Fruit fly (Drosophila melanogaster) whole organism, embryonic: ENCODE measurements around the gene CG6094.

Source experiments
- B-H2 ChIP-seq: fragments of 200-800 bp; sonication (Bioruptor generic); optimal IDR thresholded peaks from 2 replicates; lab custom pipeline; 2018; ENCODE audit warnings: missing biosample characterization, mild to moderate bottlenecking, missing genetic modification characterization
- CG10209 ChIP-seq: fragments of 200-800 bp; sonication (Bioruptor generic); optimal IDR thresholded peaks from 3 replicates; lab custom pipeline; 2017; ENCODE audit warnings: missing biosample characterization, mild to moderate bottlenecking, missing genetic modification characterization, missing genetic modification reagents
- CG1024 ChIP-seq: fragments of 200-800 bp; sonication (Bioruptor generic); IDR thresholded peaks from 2 replicates; pipeline ENCODE4 v1.3.6; 2022; ENCODE audit warnings: missing biosample characterization, missing genetic modification characterization
- CG10274 ChIP-seq: fragments of 200-800 bp; sonication (Bioruptor generic); optimal IDR thresholded peaks from 3 replicates; lab custom pipeline; 2017; ENCODE audit warnings: missing biosample characterization, mild to moderate bottlenecking, missing genetic modification characterization
- CG11695 ChIP-seq: fragments of 200-800 bp; sonication (Bioruptor generic); IDR thresholded peaks from 3 replicates; pipeline ENCODE4 v1.3.6; 2022; ENCODE audit warnings: missing biosample characterization, missing genetic modification characterization
- CG12104 ChIP-seq: fragments of 200-800 bp; sonication (Bioruptor generic); optimal IDR thresholded peaks from 3 replicates; lab custom pipeline; 2016; ENCODE audit warnings: missing biosample characterization, missing genetic modification characterization
- CG13287 ChIP-seq: fragments of 200-800 bp; sonication (Bioruptor generic); IDR thresholded peaks from 2 replicates; pipeline ENCODE4 v1.3.6; 2022; ENCODE audit warnings: missing biosample characterization, missing genetic modification characterization; ENCODE audit not compliant: partially characterized antibody
- CG30431 ChIP-seq: fragments of 200-800 bp; sonication (Bioruptor generic); optimal IDR thresholded peaks from 2 replicates; lab custom pipeline; 2017; ENCODE audit warnings: missing biosample characterization, missing genetic modification characterization
- CG3065 ChIP-seq: fragments of 200-800 bp; sonication (Bioruptor generic); optimal IDR thresholded peaks from 2 replicates; lab custom pipeline; 2016; ENCODE audit warnings: missing biosample characterization, missing genetic modification characterization
- CG33213 ChIP-seq: fragments of 200-800 bp; sonication (Bioruptor generic); optimal IDR thresholded peaks from 3 replicates; lab custom pipeline; 2016; ENCODE audit warnings: missing biosample characterization, missing genetic modification characterization
- CG5953 ChIP-seq: fragments of 200-800 bp; sonication (Bioruptor generic); IDR thresholded peaks from 2 replicates; pipeline ENCODE4 v1.3.6; 2022; ENCODE audit warnings: missing biosample characterization, missing genetic modification characterization
- CG7839 ChIP-seq: fragments of 200-800 bp; sonication (Bioruptor generic); optimal IDR thresholded peaks from 3 replicates; lab custom pipeline; 2018; ENCODE audit warnings: missing biosample characterization, mild to moderate bottlenecking, missing genetic modification characterization, moderate library complexity
- CG9215 ChIP-seq: fragments of 200-800 bp; sonication (Bioruptor generic); IDR thresholded peaks from 2 replicates; pipeline ENCODE4 v1.3.6; 2022; ENCODE audit warnings: missing biosample characterization, missing genetic modification characterization
- CG9437 ChIP-seq: fragments of 200-800 bp; sonication (Bioruptor generic); optimal IDR thresholded peaks from 2 replicates; lab custom pipeline; 2018; ENCODE audit warnings: missing biosample characterization, mild to moderate bottlenecking, missing genetic modification characterization
- CG9932 ChIP-seq: fragments of 200-800 bp; sonication (Bioruptor generic); IDR thresholded peaks from 2 replicates; pipeline ENCODE4 v1.3.6; 2022; ENCODE audit warnings: missing biosample characterization, missing genetic modification characterization
- CoRest ChIP-seq: fragments of 200-800 bp; sonication (Bioruptor generic); optimal IDR thresholded peaks from 3 replicates; lab custom pipeline; 2018; ENCODE audit warnings: missing biosample characterization, mild to moderate bottlenecking, missing genetic modification characterization, moderate library complexity
- Deaf1 ChIP-seq: fragments of 200-800 bp; optimal IDR thresholded peaks from 3 replicates; lab custom pipeline; 2019; ENCODE audit warnings: missing biosample characterization, mild to moderate bottlenecking, missing genetic modification characterization, moderate library complexity
- Eip74EF ChIP-seq, 2 experiments: fragments of 200-800 bp in 1 of 2; fragments of >200 bp in 1 of 2; sonication (Bioruptor generic) in 1 of 2; optimal IDR thresholded peaks; 2 replicates each; lab custom pipeline; 2017 to 2019; ENCODE audit warnings: missing biosample characterization in 2 of 2, missing genetic modification characterization in 2 of 2, mild to moderate bottlenecking in 1 of 2, moderate library complexity in 1 of 2
- Elba2 ChIP-seq: fragments of 200-800 bp; sonication (Bioruptor generic); optimal IDR thresholded peaks from 3 replicates; lab custom pipeline; 2016; ENCODE audit warnings: missing biosample characterization, missing genetic modification characterization
- HmgD ChIP-seq: fragments of 200-800 bp; sonication (Bioruptor generic); optimal IDR thresholded peaks from 3 replicates; lab custom pipeline; 2016; ENCODE audit warnings: missing biosample characterization, missing genetic modification characterization
- Hmr ChIP-seq: fragments of 200-800 bp; sonication (Bioruptor generic); optimal IDR thresholded peaks from 3 replicates; lab custom pipeline; 2017; ENCODE audit warnings: mild to moderate bottlenecking, missing biosample characterization, missing genetic modification reagents, missing genetic modification characterization
- MBD-R2 ChIP-seq: fragments of 200-800 bp; sonication (Bioruptor generic); IDR thresholded peaks from 2 replicates; pipeline ENCODE4 v1.3.6; 2022; ENCODE audit warnings: missing biosample characterization, missing genetic modification characterization
- Mad ChIP-seq: fragments of 200-800 bp; sonication (Bioruptor generic); optimal IDR thresholded peaks from 2 replicates; lab custom pipeline; 2016; ENCODE audit warnings: missing biosample characterization, missing genetic modification characterization
- Nf-YC ChIP-seq: fragments of 200-800 bp; optimal IDR thresholded peaks from 3 replicates; lab custom pipeline; 2019; ENCODE audit warnings: missing biosample characterization, mild to moderate bottlenecking, missing genetic modification characterization, moderate library complexity
- Oaz ChIP-seq: fragments of 200-800 bp; sonication (Bioruptor generic); IDR thresholded peaks from 2 replicates; pipeline ENCODE4 v1.3.6; 2022; ENCODE audit warnings: missing biosample characterization, missing genetic modification characterization
- Ptx1 ChIP-seq: fragments of 200-800 bp; sonication (Bioruptor generic); IDR thresholded peaks from 2 replicates; pipeline ENCODE4 v1.3.6; 2022; ENCODE audit warnings: missing biosample characterization, missing genetic modification characterization
- Scr ChIP-seq: fragments of 200-800 bp; sonication (Bioruptor generic); IDR thresholded peaks from 2 replicates; pipeline ENCODE4 v1.3.6; 2022; ENCODE audit warnings: missing biosample characterization, missing genetic modification characterization; ENCODE audit not compliant: partially characterized antibody
- Six4 ChIP-seq: fragments of 200-800 bp; sonication (Bioruptor generic); optimal IDR thresholded peaks from 2 replicates; lab custom pipeline; 2016; ENCODE audit warnings: missing biosample characterization, missing genetic modification characterization
- Ssrp ChIP-seq: fragments of 200-800 bp; sonication (Bioruptor generic); optimal IDR thresholded peaks from 2 replicates; lab custom pipeline; 2018; ENCODE audit warnings: missing biosample characterization, mild to moderate bottlenecking, missing genetic modification characterization, moderate library complexity
- TFAM ChIP-seq: fragments of 200-800 bp; sonication (Bioruptor generic); optimal IDR thresholded peaks from 2 replicates; lab custom pipeline; 2017; ENCODE audit warnings: missing biosample characterization, missing genetic modification characterization, inconsistent platforms
- Trl ChIP-seq, 3 experiments: fragments of >200 bp in 2 of 3; fragments of 200-800 bp in 1 of 3; sonication (Bioruptor generic) in 1 of 3; optimal IDR thresholded peaks; 2 replicates in 1 of 3; 3 replicates in 2 of 3; lab custom pipeline; 2016 to 2017; ENCODE audit warnings: missing biosample characterization in 1 of 3, missing genetic modification characterization in 1 of 3
- bigmax ChIP-seq: fragments of 200-800 bp; sonication (Bioruptor generic); optimal IDR thresholded peaks from 2 replicates; lab custom pipeline; 2018; ENCODE audit warnings: missing biosample characterization, mild to moderate bottlenecking, missing genetic modification characterization
- cad ChIP-seq: fragments of >200 bp; optimal IDR thresholded peaks from 2 replicates; lab custom pipeline; 2017; ENCODE audit warnings: missing biosample characterization, missing genetic modification characterization
- chinmo ChIP-seq: fragments of 200-800 bp; sonication (Bioruptor generic); IDR thresholded peaks from 4 replicates; pipeline ENCODE4 v1.3.6; 2022; ENCODE audit warnings: missing biosample characterization, missing genetic modification characterization; ENCODE audit not compliant: partially characterized antibody
- ci ChIP-seq: fragments of 200-800 bp; sonication (Bioruptor generic); IDR thresholded peaks from 3 replicates; pipeline ENCODE4 v1.3.6; 2022; ENCODE audit warnings: missing biosample characterization, missing genetic modification characterization
- corto ChIP-seq: fragments of 200-800 bp; sonication (Bioruptor generic); optimal IDR thresholded peaks from 2 replicates; lab custom pipeline; 2016; ENCODE audit warnings: missing biosample characterization, mild to moderate bottlenecking, missing genetic modification characterization, moderate library complexity
- crol ChIP-seq: fragments of 200-800 bp; sonication (Bioruptor generic); IDR thresholded peaks from 2 replicates; pipeline ENCODE4 v1.3.6; 2022; ENCODE audit warnings: missing biosample characterization, missing genetic modification characterization
- fru ChIP-seq: fragments of >200 bp; optimal IDR thresholded peaks from 2 replicates; lab custom pipeline; 2017
- gem ChIP-seq: fragments of 200-800 bp; sonication (Bioruptor generic); optimal IDR thresholded peaks from 2 replicates; lab custom pipeline; 2019; ENCODE audit warnings: missing biosample characterization, mild to moderate bottlenecking, missing genetic modification characterization, moderate library complexity
- lab ChIP-seq: fragments of 200-800 bp; sonication (Bioruptor generic); optimal IDR thresholded peaks from 3 replicates; lab custom pipeline; 2017; ENCODE audit warnings: missing biosample characterization, missing genetic modification characterization, mild to moderate bottlenecking, moderate library complexity, missing genetic modification reagents
- luna ChIP-seq: fragments of 200-800 bp; sonication (Bioruptor generic); optimal IDR thresholded peaks from 2 replicates; lab custom pipeline; 2016; ENCODE audit warnings: missing biosample characterization, missing genetic modification characterization
- nom ChIP-seq: fragments of 200-800 bp; sonication (Bioruptor generic); optimal IDR thresholded peaks from 2 replicates; lab custom pipeline; 2017; ENCODE audit warnings: missing biosample characterization, missing genetic modification characterization, mild to moderate bottlenecking, moderate library complexity, missing genetic modification reagents
- odd ChIP-seq: fragments of 200-800 bp; sonication (Bioruptor generic); optimal IDR thresholded peaks from 2 replicates; lab custom pipeline; 2017; ENCODE audit warnings: missing biosample characterization, mild to moderate bottlenecking, missing genetic modification characterization
- pho ChIP-seq: fragments of 200-800 bp; sonication (Bioruptor generic); optimal IDR thresholded peaks from 2 replicates; lab custom pipeline; 2016; ENCODE audit warnings: missing biosample characterization, missing genetic modification characterization
- sc ChIP-seq, 3 experiments: fragments of >200 bp in 2 of 3; fragments of 200-800 bp in 1 of 3; sonication (Bioruptor generic) in 1 of 3; optimal IDR thresholded peaks; 2 replicates in 2 of 3; 3 replicates in 1 of 3; lab custom pipeline; 2017; ENCODE audit warnings: mild to moderate bottlenecking in 1 of 3, missing biosample characterization in 1 of 3, missing genetic modification characterization in 1 of 3, missing genetic modification reagents in 1 of 3
- sd ChIP-seq: fragments of 200-800 bp; sonication (Bioruptor generic); optimal IDR thresholded peaks from 3 replicates; lab custom pipeline; 2018; ENCODE audit warnings: missing biosample characterization, mild to moderate bottlenecking, missing genetic modification characterization, moderate library complexity
- slp2 ChIP-seq: fragments of 200-800 bp; sonication (Bioruptor generic); optimal IDR thresholded peaks from 2 replicates; lab custom pipeline; 2016; ENCODE audit warnings: missing biosample characterization, missing genetic modification characterization

Gene CG6094

dm6 chr2L:10515553-10516174 lies 8.8 kb downstream of the CG6094 start (continued):
- peak; percentile 13 for TF ChIP-seq sd (tag; lab: Kevin White, UChicago)
- no peak for TF ChIP-seq pho (GFP tag; lab: Kevin White, UChicago)
- TF ChIP-seq CG11695 (GFP tag; lab: Robert Waterston, UW) = no peak
- peak; percentile 26 for TF ChIP-seq CG7839 (tag; lab: Kevin White, UChicago)
- TF ChIP-seq CG10209 (GFP tag; lab: Kevin White, UChicago) = no peak
- TF ChIP-seq CG9932 (GFP tag; lab: Robert Waterston, UW) = 0 out of 2 replicates have a peak, but pooled peaks have one; percentile 39
- 0 out of 4 replicates have a peak, but pooled peaks have one; percentile 58 for TF ChIP-seq chinmo (GFP tag; lab: Robert Waterston, UW)
- no peak for TF ChIP-seq nom (GFP tag; lab: Kevin White, UChicago)
- TF ChIP-seq gem (tag; lab: Kevin White, UChicago) = peak; percentile 0
- 0 out of 2 replicates have a peak, but pooled peaks have one; percentile 26 for TF ChIP-seq Oaz
- TF ChIP-seq Hmr = peak; percentile 15
- peak in 1 of 2 experiments; percentile 84 for TF ChIP-seq Eip74EF (GFP tag; optimal IDR thresholded peaks at IDR 0.05; lab: Kevin White, UChicago)
- TF ChIP-seq CoRest (tag; lab: Kevin White, UChicago) = no peak

dm6 chr2L:10516470-10517048 lies 9.7 kb downstream of the CG6094 start:
- TF ChIP-seq Deaf1 (tag; lab: Kevin White, UChicago) (peak; percentile 77), Scr (GFP tag; lab: Robert Waterston, UW) (no peak), cad (GFP tag; lab: Kevin White, UChicago) (no peak), CG5953 (GFP tag; lab: Robert Waterston, UW) (no peak), TFAM (GFP tag; lab: Kevin White, UChicago) (no peak), CG1024 (GFP tag; lab: Robert Waterston, UW) (no peak), corto (GFP tag; lab: Kevin White, UChicago) (no peak), CG33213 (GFP tag; lab: Kevin White, UChicago) (no peak), Elba2 (GFP tag; lab: Kevin White, UChicago) (no peak), crol (no peak), sc (optimal IDR thresholded peaks at IDR 0.05; lab: Kevin White, UChicago) (no peak), sc (GFP tag; optimal IDR thresholded peaks at IDR 0.05; lab: Kevin White, UChicago) (no peak), slp2 (GFP tag; lab: Kevin White, UChicago) (peak; percentile 7), CG12104 (no peak), Mad (no peak), odd (GFP tag; lab: Kevin White, UChicago) (no peak), fru (lab: Kevin White, UChicago) (no peak), ci (GFP tag; lab: Robert Waterston, UW) (peak; percentile 78; the same call in 2 of the 3 replicates), CG9215 (GFP tag; lab: Robert Waterston, UW) (no peak), CG3065 (no peak), Trl (optimal IDR thresholded peaks at IDR 0.05; lab: Kevin White, UChicago) (no peak), Trl (GFP tag; optimal IDR thresholded peaks at IDR 0.05; lab: Kevin White, UChicago) (peak; percentile 20), CG9437 (GFP tag; lab: Kevin White, UChicago) (no peak), Nf-YC (tag; lab: Kevin White, UChicago) (peak; percentile 11), lab (GFP tag; lab: Kevin White, UChicago) (peak; percentile 70), CG30431 (GFP tag; lab: Kevin White, UChicago) (peak; percentile 28), luna (GFP tag; lab: Kevin White, UChicago) (no peak), MBD-R2 (GFP tag; lab: Robert Waterston, UW) (peak; percentile 42), bigmax (GFP tag; lab: Kevin White, UChicago) (no peak), B-H2 (GFP tag; lab: Kevin White, UChicago) (no peak), CG10274 (GFP tag; lab: Kevin White, UChicago) (peak; percentile 18), Ssrp (tag; lab: Kevin White, UChicago) (no peak), CG13287 (GFP tag; lab: Robert Waterston, UW) (no peak; the same call in 1 of the 2 replicates), HmgD (GFP tag; lab: Kevin White, UChicago) (peak; percentile 34), Six4 (no peak), Ptx1 (peak; percentile 34; the same call in 1 of the 2 replicates)
